Fruit fly (Drosophila melanogaster): Measurements from ENCODE around the gene RFeSP.

RFeSP gene

DNA sequence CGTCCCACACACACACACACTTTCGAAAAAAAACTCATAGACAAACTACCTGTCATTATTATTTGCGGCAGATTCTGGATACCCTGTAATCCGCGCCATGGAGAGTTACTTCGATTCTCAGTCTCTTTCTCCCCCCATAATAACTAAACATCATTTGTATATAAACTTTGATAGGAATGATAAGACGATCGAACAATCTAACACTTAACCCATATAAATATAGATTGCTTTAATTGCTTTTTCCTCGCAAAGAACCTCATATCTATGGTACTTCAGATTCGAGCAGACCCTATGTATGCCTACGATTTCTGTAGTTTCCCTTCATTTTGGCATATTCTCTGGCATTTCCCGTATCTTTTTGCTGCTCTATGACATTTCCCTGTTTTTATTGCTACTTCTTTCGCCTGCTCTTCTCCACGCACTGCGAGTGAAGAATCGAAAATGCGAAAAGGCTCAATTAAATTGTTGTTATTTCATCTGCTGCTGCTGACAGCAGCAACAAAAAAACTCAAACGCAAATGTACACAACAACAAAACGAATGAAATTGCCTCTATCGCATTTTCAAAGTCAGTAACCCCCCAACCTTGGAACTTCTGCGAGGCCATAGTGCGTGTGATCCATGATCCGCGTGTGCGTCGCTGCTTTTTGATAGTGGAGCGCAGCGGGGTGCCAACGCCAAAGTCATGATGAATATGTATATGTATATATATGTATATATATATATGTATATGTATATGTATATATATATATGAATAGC, 20.3 kb upstream of the RFeSP start (continued):
- peak; percentile 86 for TF ChIP-seq lmd (GFP tag; IDR thresholded peaks at IDR 0.05)
- no peak for TF ChIP-seq CTCF (GFP tag; optimal IDR thresholded peaks at IDR 0.05)
- no peak for TF ChIP-seq pita (GFP tag; optimal IDR thresholded peaks at IDR 0.05)
- peak; percentile 42 for TF ChIP-seq CG1602 (GFP tag; optimal IDR thresholded peaks at IDR 0.05)
- no peak for TF ChIP-seq pfk (GFP tag; optimal IDR thresholded peaks at IDR 0.05)
- TF ChIP-seq Oli (tag; optimal IDR thresholded peaks at IDR 0.05) = peak; percentile 38
- TF ChIP-seq stwl (tag; optimal IDR thresholded peaks at IDR 0.05) = no peak
- no peak for TF ChIP-seq nerfin-2 (GFP tag; IDR thresholded peaks at IDR 0.05; ENCODE audit: partially characterized antibody)
- TF ChIP-seq unc-4 (GFP tag; IDR thresholded peaks at IDR 0.05; ENCODE audit: partially characterized antibody) = no peak
- no peak for TF ChIP-seq Vsx1 (GFP tag; optimal IDR thresholded peaks at IDR 0.05)
- peak; percentile 40 for TF ChIP-seq CG18764 (GFP tag; optimal IDR thresholded peaks at IDR 0.05)
- TF ChIP-seq en (GFP tag; optimal IDR thresholded peaks at IDR 0.05) = no peak
- TF ChIP-seq crol (GFP tag; IDR thresholded peaks at IDR 0.05) = peak; percentile 49; the same call in 1 of the 2 replicates
- no peak for TF ChIP-seq kah (GFP tag; optimal IDR thresholded peaks at IDR 0.05)
- TF ChIP-seq CG8359 (GFP tag; optimal IDR thresholded peaks at IDR 0.05; ENCODE audit: borderline replicate concordance) = no peak
- no peak for TF ChIP-seq Ssrp (tag; optimal IDR thresholded peaks at IDR 0.05)
- TF ChIP-seq CG14441 (GFP tag; IDR thresholded peaks at IDR 0.05) = peak; percentile 74
- TF ChIP-seq Hr51 (GFP tag; optimal IDR thresholded peaks at IDR 0.05) = peak; percentile 56
- peak; percentile 39 for TF ChIP-seq Sox102F (GFP tag; optimal IDR thresholded peaks at IDR 0.05)
- no peak for TF ChIP-seq Asciz (GFP tag; optimal IDR thresholded peaks at IDR 0.05)
- peak; percentile 39 for TF ChIP-seq Six4 (GFP tag; optimal IDR thresholded peaks at IDR 0.05)
- TF ChIP-seq CG11247 (GFP tag; IDR thresholded peaks at IDR 0.05) = peak; percentile 68
- TF ChIP-seq pnt (GFP tag; optimal IDR thresholded peaks at IDR 0.05) = peak; percentile 27
- TF ChIP-seq Max (GFP tag; optimal IDR thresholded peaks at IDR 0.05) = no peak
- peak; percentile 75 for TF ChIP-seq CG15514 (GFP tag; optimal IDR thresholded peaks at IDR 0.05)
- TF ChIP-seq Nf-YB (GFP tag; optimal IDR thresholded peaks at IDR 0.05) = peak; percentile 25
- TF ChIP-seq Deaf1 (tag; optimal IDR thresholded peaks at IDR 0.05) = peak; percentile 42
- peak; percentile 81 for TF ChIP-seq crc (GFP tag; optimal IDR thresholded peaks at IDR 0.05)
- peak; percentile 74 for TF ChIP-seq sens (GFP tag)
- no peak for TF ChIP-seq lbe (GFP tag; optimal IDR thresholded peaks at IDR 0.05)
- TF ChIP-seq CG2120 (GFP tag; optimal IDR thresholded peaks at IDR 0.05) = peak; percentile 97
- peak; percentile 34 for TF ChIP-seq CG18476 (GFP tag; optimal IDR thresholded peaks at IDR 0.05)
- no peak for TF ChIP-seq CG14860 (GFP tag; IDR thresholded peaks at IDR 0.05; ENCODE audit: partially characterized antibody)
- peak; percentile 77 for TF ChIP-seq CG9817 (tag; optimal IDR thresholded peaks at IDR 0.05)
- no peak for TF ChIP-seq CG2875 (GFP tag; optimal IDR thresholded peaks at IDR 0.05)
- no peak for TF ChIP-seq bbx (GFP tag; IDR thresholded peaks at IDR 0.05; ENCODE audit: partially characterized antibody)
- TF ChIP-seq sd (tag; optimal IDR thresholded peaks at IDR 0.05) = peak; percentile 69
- peak; percentile 69 for TF ChIP-seq slp2 (GFP tag; optimal IDR thresholded peaks at IDR 0.05)
- TF ChIP-seq CG3995 (GFP tag; optimal IDR thresholded peaks at IDR 0.05) = peak; percentile 67
- TF ChIP-seq CG10267 (tag; optimal IDR thresholded peaks at IDR 0.05) = peak; percentile 25
- peak; percentile 53 for TF ChIP-seq Atf3 (GFP tag; optimal IDR thresholded peaks at IDR 0.05)
- TF ChIP-seq Nf-YA (GFP tag; IDR thresholded peaks at IDR 0.05) = no peak
- TF ChIP-seq yki (optimal IDR thresholded peaks at IDR 0.05) = no peak
- peak; percentile 49 for TF ChIP-seq CG15011 (GFP tag; optimal IDR thresholded peaks at IDR 0.05)
- no peak for TF ChIP-seq bowl (GFP tag; IDR thresholded peaks at IDR 0.05)
- no peak for TF ChIP-seq CG7271 (tag; optimal IDR thresholded peaks at IDR 0.05)
- TF ChIP-seq sens-2 (GFP tag; IDR thresholded peaks at IDR 0.05) = no peak
- peak; percentile 10 for TF ChIP-seq psq (GFP tag; optimal IDR thresholded peaks at IDR 0.05)
- TF ChIP-seq CG10274 (GFP tag; optimal IDR thresholded peaks at IDR 0.05) = peak; percentile 72
- peak; percentile 29 for TF ChIP-seq nmo (GFP tag; optimal IDR thresholded peaks at IDR 0.05)

Measured in whole organism, embryonic.